Worm (Caenorhabditis elegans): ENCODE measurements around the gene M01D1.12.
"Not testable (repeated sequence)": the region's sequence is repeated elsewhere in the genome, so short reads cannot be mapped to it uniquely, and the experiment has no call there.

The M01D1.12 gene

ce11 chrII:1026670-1027069 is at the start of gene M01D1.12:
M01D1.12 (plus strand) TSS chrII:1026970.
- TF ChIP-seq ama-1 (optimal IDR thresholded peaks at IDR 0.05) (no peak), pag-3 (tag; optimal IDR thresholded peaks at IDR 0.05; ENCODE audit: borderline replicate concordance, insufficient read depth) (no peak), unc-86 (tag; optimal IDR thresholded peaks at IDR 0.05) (no peak), hlh-4 (tag; optimal IDR thresholded peaks at IDR 0.05) (no peak), nhr-237 (tag; optimal IDR thresholded peaks at IDR 0.05) (no peak)

DNA sequence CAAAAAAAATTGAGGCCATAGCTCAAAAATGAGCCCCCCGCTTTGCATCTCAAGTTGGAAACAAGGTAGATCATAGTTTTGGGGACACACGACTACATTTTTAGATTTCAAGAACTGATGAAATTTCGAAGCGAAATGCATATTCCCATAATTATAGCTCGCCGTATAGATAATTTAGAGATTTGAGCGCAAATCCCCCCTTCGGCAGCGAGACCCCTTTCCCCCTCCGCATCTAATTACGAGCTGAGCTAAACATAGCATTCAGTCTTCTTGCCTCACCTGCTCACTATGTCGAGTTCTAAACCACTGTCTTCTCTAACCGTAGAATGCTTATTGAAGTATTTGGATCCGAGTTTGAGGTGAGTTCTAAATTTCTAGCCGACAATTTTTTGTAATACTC is 47.6 kb upstream of the M01D1.12 start, which contains the start of the genes fbxc-17 and fbxc-15:
fbxc-17 (minus strand) TSS at position 101 of the 400 bp plus-strand sequence.
fbxc-15 (plus strand) TSS at position 289 of the 400 bp plus-strand sequence.
- TF ChIP-seq skn-1 (tag; optimal IDR thresholded peaks at IDR 0.05) (no peak), jun-1 (tag; optimal IDR thresholded peaks at IDR 0.05) (no peak), nhr-47 (tag; optimal IDR thresholded peaks at IDR 0.05) (no peak), lsy-2 (tag; optimal IDR thresholded peaks at IDR 0.05) (no peak), blmp-1 (tag; optimal IDR thresholded peaks at IDR 0.05) (no peak), ztf-11 (tag; optimal IDR thresholded peaks at IDR 0.05) (no peak), unc-62 (GFP tag; optimal IDR thresholded peaks at IDR 0.05) (no peak)

DNA sequence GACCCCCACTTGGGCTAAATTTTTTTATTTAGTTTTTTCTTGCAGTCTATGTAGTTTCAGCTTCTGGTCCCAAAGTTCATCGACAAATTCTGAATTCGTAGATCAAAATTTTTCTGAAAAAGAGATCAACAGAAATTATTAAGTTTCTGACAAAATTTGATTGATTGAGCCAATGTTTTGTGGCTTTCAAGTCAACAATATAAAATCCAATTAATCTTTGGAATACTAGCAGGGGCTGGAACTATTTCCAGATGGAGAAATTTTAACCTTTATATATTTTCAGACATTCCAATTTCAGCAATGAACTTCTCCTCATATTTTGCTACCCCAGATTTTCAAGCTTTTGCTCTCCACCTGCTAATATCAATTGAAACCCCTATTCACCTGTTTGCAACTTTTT is 43.9 kb upstream of the M01D1.12 start, which contains the start of gene srh-274:
srh-274 (plus strand) TSS at position 301 of the 400 bp plus-strand sequence.
- TF ChIP-seq lin-39 (tag; optimal IDR thresholded peaks at IDR 0.05) (no peak), hpl-2 (GFP tag; optimal IDR thresholded peaks at IDR 0.05) (no peak), ama-1 (optimal IDR thresholded peaks at IDR 0.05) (no peak), tlp-1 (tag; optimal IDR thresholded peaks at IDR 0.05) (no peak), ceh-63 (GFP tag; optimal IDR thresholded peaks at IDR 0.05) (no peak), ceh-82 (tag; optimal IDR thresholded peaks at IDR 0.05) (no peak), hlh-17 (GFP tag; optimal IDR thresholded peaks at IDR 0.05; ENCODE audit: borderline replicate concordance) (no peak), unc-30 (tag; optimal IDR thresholded peaks at IDR 0.05) (no peak), pax-3 (tag; optimal IDR thresholded peaks at IDR 0.05) (no peak), nhr-47 (tag; optimal IDR thresholded peaks at IDR 0.05) (no peak), nhr-20 (tag; optimal IDR thresholded peaks at IDR 0.05) (no peak), dpl-1 (GFP tag; optimal IDR thresholded peaks at IDR 0.05) (no peak), vab-15 (tag; optimal IDR thresholded peaks at IDR 0.05) (no peak), tbx-2 (tag; optimal IDR thresholded peaks at IDR 0.05) (no peak)

DNA sequence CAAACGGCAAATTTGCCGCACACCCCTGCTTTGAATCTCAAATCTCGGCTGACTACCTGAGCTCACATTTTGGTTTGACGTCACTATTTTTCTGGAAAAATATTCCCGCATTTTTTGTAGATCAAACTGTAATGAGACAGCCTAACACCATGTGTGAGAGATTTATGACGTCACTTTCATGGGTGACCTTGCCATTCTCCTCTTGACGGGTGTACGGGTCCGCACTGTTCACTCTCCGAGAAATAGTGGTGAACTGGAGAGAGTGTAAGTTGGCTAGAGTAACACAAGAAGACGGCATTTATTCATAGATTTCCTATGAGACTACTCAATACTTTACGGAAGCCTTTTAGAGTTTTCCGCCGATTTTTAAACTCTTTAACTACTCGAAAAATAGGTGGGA is 41.1 kb upstream of the M01D1.12 start, which contains the start of gene fbxc-40:
fbxc-40 (plus strand) TSS at position 301 of the 400 bp plus-strand sequence.
- TF ChIP-seq egl-13, snpc-4, mep-1 (tag; optimal IDR thresholded peaks at IDR 0.05): not testable (repeated sequence)

- TF ChIP-seq F16B12.6 (tag; optimal IDR thresholded peaks at IDR 0.05) = no peak
- no peak for TF ChIP-seq irx-1 (tag; optimal IDR thresholded peaks at IDR 0.05)
- no peak for TF ChIP-seq xbp-1 (tag; optimal IDR thresholded peaks at IDR 0.05)
- no peak for TF ChIP-seq tlp-1 (tag; optimal IDR thresholded peaks at IDR 0.05)
- no peak for TF ChIP-seq vab-15 (tag; optimal IDR thresholded peaks at IDR 0.05)
- TF ChIP-seq efl-1 (optimal IDR thresholded peaks at IDR 0.05) = no peak
- no peak for TF ChIP-seq efl-1 (GFP tag; optimal IDR thresholded peaks at IDR 0.05 in 1 of 2)
- TF ChIP-seq unc-98 (GFP tag; IDR thresholded peaks at IDR 0.05) = no peak
- TF ChIP-seq snpc-4 (tag; optimal IDR thresholded peaks at IDR 0.05) = no peak
- no peak for TF ChIP-seq nhr-11 (tag; optimal IDR thresholded peaks at IDR 0.05)
- no peak for TF ChIP-seq mef-2 (tag; optimal IDR thresholded peaks at IDR 0.05)
- TF ChIP-seq jun-1 (tag; optimal IDR thresholded peaks at IDR 0.05) = no peak
- TF ChIP-seq pqm-1 (tag; optimal IDR thresholded peaks at IDR 0.05) = no peak
Measured at ce11 chrII:988437-988836, 38.3 kb upstream of the M01D1.12 start, which contains the start of gene fbxc-39. fbxc-39 (plus strand) TSS chrII:988737.
